Worm (Caenorhabditis elegans) whole organism, midembryonic: ENCODE measurements around the gene srh-292.

Experiments used
- ref-1 ChIP-seq: fragments of 200-800 bp; sonication (Bioruptor generic); conservative IDR thresholded peaks from 2 replicates; pipeline ENCODE4 v1.3.6; 2022; ENCODE audit warnings: missing genetic modification reagents, missing genetic modification characterization, missing compliant biosample characterization
- ztf-23 ChIP-seq: fragments of 200-800 bp; sonication (Bioruptor generic); IDR thresholded peaks from 2 replicates; pipeline ENCODE4 v1.3.6; 2022; ENCODE audit warnings: missing genetic modification reagents, missing genetic modification characterization, missing compliant biosample characterization

DNA sequence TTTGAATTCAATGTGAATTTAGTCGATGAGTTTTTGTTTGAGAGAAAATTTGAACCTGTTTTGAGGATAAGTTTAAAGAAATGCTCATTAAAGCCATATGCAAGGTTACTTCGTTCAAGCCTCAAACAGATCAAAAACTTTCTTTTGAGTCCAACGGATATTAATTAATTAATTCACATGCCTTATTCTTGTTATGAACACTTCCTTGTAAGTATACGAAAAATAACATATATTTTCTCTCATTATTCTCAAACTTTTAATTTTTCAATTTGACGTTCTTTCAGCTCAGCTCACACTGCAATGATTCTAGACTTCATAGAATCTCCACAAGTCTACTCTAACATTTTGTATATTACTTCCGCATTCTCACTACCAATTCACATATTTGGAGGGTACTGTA, 25.7 kb downstream of the srh-292 start, which contains the start of gene srh-304:
- TF ChIP-seq ztf-23 (GFP tag; lab: Robert Waterston, UW), result no peak
- TF ChIP-seq ref-1, result no peak
